Worm (Caenorhabditis elegans) whole organism, L4 larva: ENCODE data around the gene Y39E4B.6.

Experiments
- D1046.2 ChIP-seq: fragments of 200-800 bp; sonication (Bioruptor generic); IDR thresholded peaks from 2 replicates; pipeline ENCODE4 v1.3.6; 2022; ENCODE audit warnings: missing genetic modification characterization, missing compliant biosample characterization
- F37D6.2 ChIP-seq: sonication (generic microtip); optimal IDR thresholded peaks from 2 replicates; lab custom pipeline; 2016; ENCODE audit warnings: mild to moderate bottlenecking, missing genetic modification characterization, missing compliant biosample characterization
- T20F7.1 ChIP-seq: fragments of 200-800 bp; sonication (Bioruptor generic); optimal IDR thresholded peaks from 2 replicates; lab custom pipeline; 2018; ENCODE audit warnings: mild to moderate bottlenecking, missing genetic modification characterization, missing compliant biosample characterization
- T26A8.4 ChIP-seq: fragments of 200-800 bp; sonication (Bioruptor generic); IDR thresholded peaks from 2 replicates; pipeline ENCODE4 v1.3.6; 2022; ENCODE audit warnings: missing genetic modification characterization, missing compliant biosample characterization
- Y75B8A.6 ChIP-seq: fragments of 200-800 bp; sonication (Bioruptor generic); IDR thresholded peaks from 2 replicates; pipeline ENCODE4 v1.3.6; 2022; ENCODE audit warnings: missing genetic modification reagents, missing genetic modification characterization, missing compliant biosample characterization
- ZK337.2 ChIP-seq: fragments of 200-800 bp; sonication (Bioruptor generic); IDR thresholded peaks from 2 replicates; pipeline ENCODE4 v1.3.6; 2022; ENCODE audit warnings: missing genetic modification reagents, missing genetic modification characterization, missing compliant biosample characterization
- aha-1 ChIP-seq: fragments of 150-350 bp; peaks from one replicate; lab custom pipeline; 2014; ENCODE audit warnings: missing biosample characterization, missing genetic modification characterization
- aly-2 ChIP-seq: sonication (generic microtip); optimal IDR thresholded peaks from 2 replicates; lab custom pipeline; 2018; ENCODE audit warnings: missing biosample characterization, missing genetic modification characterization
- ama-1 ChIP-seq: fragments of 150-350 bp; optimal IDR thresholded peaks from 2 replicates; lab custom pipeline; 2014; ENCODE audit warnings: inconsistent platforms, mixed read lengths
- arid-1 ChIP-seq: fragments of 200-800 bp; sonication (Bioruptor generic); conservative IDR thresholded peaks from 2 replicates; pipeline ENCODE4 v1.3.6; 2022; ENCODE audit warnings: missing genetic modification reagents, missing genetic modification characterization, missing compliant biosample characterization
- ceh-20 ChIP-seq: fragments of 200-800 bp; sonication (Bioruptor generic); IDR thresholded peaks from 2 replicates; pipeline ENCODE4 v1.3.6; 2022; ENCODE audit warnings: missing genetic modification reagents, missing genetic modification characterization, missing compliant biosample characterization
- ceh-32 ChIP-seq: sonication (generic microtip); optimal IDR thresholded peaks from 2 replicates; lab custom pipeline; 2016; ENCODE audit warnings: mild to moderate bottlenecking, missing genetic modification characterization, missing compliant biosample characterization; ENCODE audit not compliant: poor library complexity
- cey-2 ChIP-seq: sonication (generic microtip); optimal IDR thresholded peaks from 3 replicates; lab custom pipeline; 2017; ENCODE audit warnings: missing genetic modification characterization, mild to moderate bottlenecking, missing compliant biosample characterization, antibody characterized with exemption, borderline replicate concordance; ENCODE audit not compliant: insufficient read depth
- ctbp-1 ChIP-seq: fragments of 200-800 bp; sonication (Bioruptor generic); IDR thresholded peaks from 2 replicates; pipeline ENCODE4 v1.3.6; 2022; ENCODE audit warnings: missing genetic modification reagents, missing genetic modification characterization, missing compliant biosample characterization
- daf-12 ChIP-seq: fragments of 150-350 bp; optimal IDR thresholded peaks from 2 replicates; lab custom pipeline; 2014; ENCODE audit warnings: missing biosample characterization, missing genetic modification reagents, missing genetic modification characterization
- dmd-8 ChIP-seq: fragments of 200-800 bp; sonication (Bioruptor generic); IDR thresholded peaks from 2 replicates; pipeline ENCODE4 v1.3.6; 2022; ENCODE audit warnings: missing genetic modification characterization, missing compliant biosample characterization
- dmd-9 ChIP-seq: fragments of 200-800 bp; sonication (Bioruptor generic); IDR thresholded peaks from 2 replicates; pipeline ENCODE4 v1.3.6; 2022; ENCODE audit warnings: missing genetic modification reagents, missing genetic modification characterization, missing compliant biosample characterization
- dpl-1 ChIP-seq: fragments of 150-350 bp; optimal IDR thresholded peaks from 2 replicates; lab custom pipeline; 2014; ENCODE audit warnings: missing biosample characterization, missing genetic modification reagents, missing genetic modification characterization
- duxl-1 ChIP-seq: sonication (generic microtip); optimal IDR thresholded peaks from 2 replicates; lab custom pipeline; 2016; ENCODE audit warnings: mild to moderate bottlenecking, missing genetic modification characterization, moderate library complexity, missing compliant biosample characterization; ENCODE audit not compliant: poor library complexity
- egl-27 ChIP-seq: sonication (generic microtip); optimal IDR thresholded peaks from 3 replicates; lab custom pipeline; 2017; ENCODE audit warnings: missing biosample characterization, missing genetic modification reagents, missing genetic modification characterization
- egl-43 ChIP-seq: fragments of 200-800 bp; sonication (Bioruptor generic); IDR thresholded peaks from 2 replicates; pipeline ENCODE4 v1.3.6; 2022; ENCODE audit warnings: missing genetic modification reagents, missing genetic modification characterization, missing compliant biosample characterization
- gei-8 ChIP-seq: fragments of 200-800 bp; sonication (Bioruptor generic); optimal IDR thresholded peaks from 2 replicates; lab custom pipeline; 2018; ENCODE audit warnings: mild to moderate bottlenecking, missing genetic modification characterization, missing compliant biosample characterization
- hif-1 ChIP-seq, 2 experiments: sonication (generic microtip); optimal IDR thresholded peaks; 2 replicates each; lab custom pipeline; 2016 to 2017; ENCODE audit warnings: missing compliant biosample characterization in 2 of 2, missing genetic modification characterization in 2 of 2, missing genetic modification reagents in 2 of 2, missing genotype in 2 of 2, mild to moderate bottlenecking in 1 of 2
- hlh-11 ChIP-seq: fragments of 200-800 bp; sonication (Bioruptor generic); optimal IDR thresholded peaks from 2 replicates; lab custom pipeline; 2018; ENCODE audit warnings: mild to moderate bottlenecking, missing genetic modification characterization, missing compliant biosample characterization
- hlh-30 ChIP-seq: sonication (generic microtip); optimal IDR thresholded peaks from 2 replicates; lab custom pipeline; 2017; ENCODE audit warnings: antibody characterized with exemption, mild to moderate bottlenecking, missing genetic modification characterization, missing compliant biosample characterization; ENCODE audit not compliant: insufficient read depth
- lim-7 ChIP-seq: fragments of 200-800 bp; sonication (Bioruptor generic); IDR thresholded peaks from 2 replicates; pipeline ENCODE4 v1.3.6; 2022; ENCODE audit warnings: missing genetic modification characterization, missing compliant biosample characterization
- lin-29 ChIP-seq: fragments of 200-800 bp; sonication (Bioruptor generic); IDR thresholded peaks from 2 replicates; pipeline ENCODE4 v1.3.6; 2022; ENCODE audit warnings: missing genetic modification reagents, missing genetic modification characterization, missing compliant biosample characterization
- lin-38 ChIP-seq: fragments of 200-800 bp; sonication (Bioruptor generic); IDR thresholded peaks from 2 replicates; pipeline ENCODE4 v1.3.6; 2022; ENCODE audit warnings: missing genetic modification reagents, missing genetic modification characterization, missing compliant biosample characterization
- lsy-2 ChIP-seq, 2 experiments: fragments of 150-350 bp in 1 of 2; sonication (generic microtip) in 1 of 2; optimal IDR thresholded peaks; 2 replicates each; lab custom pipeline; 2014 to 2017; ENCODE audit warnings: missing biosample characterization in 2 of 2, missing genetic modification characterization in 2 of 2
- mdl-1 ChIP-seq, 2 experiments: fragments of 150-350 bp in 1 of 2; sonication (generic microtip) in 1 of 2; optimal IDR thresholded peaks; 2 replicates each; lab custom pipeline; 2014 to 2017; ENCODE audit warnings: missing biosample characterization in 2 of 2, missing genetic modification characterization in 2 of 2
- mdt-29 ChIP-seq: fragments of 200-800 bp; sonication (Bioruptor generic); IDR thresholded peaks from 2 replicates; pipeline ENCODE4 v1.3.6; 2022; ENCODE audit warnings: missing genetic modification reagents, missing genetic modification characterization, missing compliant biosample characterization
- mep-1 ChIP-seq: fragments of 150-350 bp; sonication (generic microtip); optimal IDR thresholded peaks from 3 replicates; lab custom pipeline; 2014; ENCODE audit warnings: missing biosample characterization, missing genetic modification characterization
- nhr-11 ChIP-seq: fragments of 150-350 bp; optimal IDR thresholded peaks from 2 replicates; lab custom pipeline; 2014; ENCODE audit warnings: missing biosample characterization, missing genetic modification characterization
- nhr-237 ChIP-seq: sonication (generic microtip); optimal IDR thresholded peaks from 2 replicates; lab custom pipeline; 2017; ENCODE audit warnings: missing biosample characterization, missing genetic modification characterization
- nhr-42 ChIP-seq: fragments of 200-800 bp; sonication (Bioruptor generic); IDR thresholded peaks from 2 replicates; pipeline ENCODE4 v1.3.6; 2022; ENCODE audit warnings: missing genetic modification characterization, missing compliant biosample characterization
- nhr-48 ChIP-seq: sonication (generic microtip); optimal IDR thresholded peaks from 2 replicates; lab custom pipeline; 2016; ENCODE audit warnings: mild to moderate bottlenecking, missing genetic modification characterization, missing compliant biosample characterization
- nhr-76 ChIP-seq: fragments of 150-350 bp; optimal IDR thresholded peaks from 2 replicates; lab custom pipeline; 2014; ENCODE audit warnings: missing biosample characterization, missing genetic modification characterization
- php-3 ChIP-seq: fragments of 200-800 bp; sonication (Bioruptor generic); IDR thresholded peaks from 2 replicates; pipeline ENCODE4 v1.3.6; 2022; ENCODE audit warnings: missing genetic modification reagents, missing genetic modification characterization, missing compliant biosample characterization
- pqm-1 ChIP-seq: sonication (generic microtip); optimal IDR thresholded peaks from 2 replicates; lab custom pipeline; 2017; ENCODE audit warnings: missing biosample characterization, missing genetic modification characterization
- rbr-2 ChIP-seq: sonication (generic microtip); optimal IDR thresholded peaks from 2 replicates; lab custom pipeline; 2016; ENCODE audit warnings: missing genotype, missing genetic modification characterization, missing compliant biosample characterization
- sdz-12 ChIP-seq: fragments of 200-800 bp; sonication (Bioruptor generic); optimal IDR thresholded peaks from 2 replicates; lab custom pipeline; 2018; ENCODE audit warnings: mild to moderate bottlenecking, missing genetic modification characterization, missing compliant biosample characterization
- snpc-1.2 ChIP-seq: fragments of 200-800 bp; sonication (Bioruptor generic); IDR thresholded peaks from 2 replicates; pipeline ENCODE4 v1.3.6; 2022; ENCODE audit warnings: missing genetic modification reagents, missing genetic modification characterization, missing compliant biosample characterization
- snpc-4 ChIP-seq: fragments of 150-350 bp; optimal IDR thresholded peaks from 2 replicates; lab custom pipeline; 2014; ENCODE audit warnings: missing biosample characterization, missing genetic modification characterization
- tag-97 ChIP-seq: fragments of 200-800 bp; sonication (Bioruptor generic); IDR thresholded peaks from 2 replicates; pipeline ENCODE4 v1.3.6; 2022; ENCODE audit warnings: missing genetic modification characterization, missing compliant biosample characterization
- tra-1 ChIP-seq: fragments of 200-800 bp; sonication (Bioruptor generic); IDR thresholded peaks from 2 replicates; pipeline ENCODE4 v1.3.6; 2022; ENCODE audit warnings: missing genetic modification reagents, missing genetic modification characterization, missing compliant biosample characterization
- unc-130 ChIP-seq: sonication (generic microtip); optimal IDR thresholded peaks from 2 replicates; lab custom pipeline; 2016; ENCODE audit warnings: missing genetic modification reagents, missing genetic modification characterization, missing compliant biosample characterization
- unc-62 ChIP-seq, 3 experiments: fragments of 150-350 bp in 1 of 3; sonication (generic microtip); optimal IDR thresholded peaks in 2 of 3; peaks in 1 of 3; 1 replicate in 1 of 3; 2 replicates in 2 of 3; lab custom pipeline; 2014 to 2017; ENCODE audit warnings: missing biosample characterization in 3 of 3, missing genetic modification characterization in 3 of 3, missing genetic modification reagents in 3 of 3, missing genotype in 1 of 3
- zfp-2 ChIP-seq: sonication (generic microtip); optimal IDR thresholded peaks from 2 replicates; lab custom pipeline; 2016; ENCODE audit warnings: mild to moderate bottlenecking, missing genetic modification characterization, missing compliant biosample characterization
- ztf-7 ChIP-seq: fragments of 150-350 bp; optimal IDR thresholded peaks from 2 replicates; lab custom pipeline; 2014; ENCODE audit warnings: missing biosample characterization, missing genetic modification characterization

The Y39E4B.6 gene

ce11 chrIII:13070548-13071050 is at the start of gene Y39E4B.6:
TSS of gene Y39E4B.6 (plus strand) at chrIII:13070756.
- TF ChIP-seq gei-8 = peak; percentile 76
- peak; percentile 98 for TF ChIP-seq ama-1 (lab: Kevin White, UChicago)
- peak; percentile 86 for TF ChIP-seq dmd-9 (GFP tag; lab: Robert Waterston, UW)
- peak; percentile 84 for TF ChIP-seq zfp-2 (tag; lab: Kevin White, UChicago)
- TF ChIP-seq Y75B8A.6 (GFP tag; lab: Robert Waterston, UW) = no peak
- TF ChIP-seq snpc-4 (tag; lab: Kevin White, UChicago) = peak; percentile 64
- TF ChIP-seq unc-62 (GFP tag; optimal IDR thresholded peaks at IDR 0.05 in 1 of 2; lab: Kevin White, UChicago) = peak in 1 of 2 experiments; percentile 100
- TF ChIP-seq unc-62 (tag; optimal IDR thresholded peaks at IDR 0.05; lab: Kevin White, UChicago) = no peak
- peak; percentile 99 for TF ChIP-seq aha-1 (tag; lab: Kevin White, UChicago)
- TF ChIP-seq hlh-11 = peak; percentile 98
- peak; percentile 75 for TF ChIP-seq dpl-1
- TF ChIP-seq ceh-32 (tag; lab: Kevin White, UChicago) = no peak
- TF ChIP-seq unc-130 (GFP tag; lab: Kevin White, UChicago) = peak; percentile 28
- TF ChIP-seq mep-1 (tag; lab: Kevin White, UChicago) = peak; percentile 98
- peak; percentile 96 for TF ChIP-seq nhr-11 (tag; lab: Kevin White, UChicago)
- no peak for TF ChIP-seq daf-12
- peak; percentile 62; the same call in 1 of the 2 replicates for TF ChIP-seq lim-7
- TF ChIP-seq egl-43 = peak; percentile 90
- TF ChIP-seq F37D6.2 (tag; lab: Kevin White, UChicago) = peak; percentile 95
- peak; percentile 71; the same call in 1 of the 2 replicates for TF ChIP-seq arid-1 (GFP tag; lab: Robert Waterston, UW)
- peak; percentile 36 for TF ChIP-seq sdz-12 (GFP tag; lab: Kevin White, UChicago)
- peak; percentile 94 for TF ChIP-seq hlh-30 (tag; lab: Kevin White, UChicago)
- TF ChIP-seq egl-27 (tag; lab: Kevin White, UChicago) = no peak
- peak; percentile 86 for TF ChIP-seq nhr-48 (tag; lab: Kevin White, UChicago)
- peak; percentile 30; the same call in 1 of the 2 replicates for TF ChIP-seq snpc-1.2
- TF ChIP-seq hif-1 (tag; optimal IDR thresholded peaks at IDR 0.05; lab: Kevin White, UChicago) = peak; percentile 35 to 97
- TF ChIP-seq T20F7.1 = peak; percentile 90
- peak; percentile 26 for TF ChIP-seq nhr-76
- peak; percentile 57 for TF ChIP-seq nhr-237 (tag; lab: Kevin White, UChicago)
- peak; percentile 10 for TF ChIP-seq pqm-1
- peak; percentile 98 for TF ChIP-seq ctbp-1 (GFP tag; lab: Robert Waterston, UW)
- TF ChIP-seq rbr-2 (tag; lab: Kevin White, UChicago) = peak; percentile 98
- peak; percentile 95 for TF ChIP-seq tra-1 (GFP tag; lab: Robert Waterston, UW)
- TF ChIP-seq aly-2 (tag; lab: Kevin White, UChicago) = no peak
- 0 out of 2 replicates have a peak, but pooled peaks have one; percentile 37 for TF ChIP-seq php-3 (GFP tag; lab: Robert Waterston, UW)
- peak; percentile 88 to 91 for TF ChIP-seq lsy-2 (tag; optimal IDR thresholded peaks at IDR 0.05; lab: Kevin White, UChicago)
- peak; percentile 94 for TF ChIP-seq nhr-42 (GFP tag; lab: Robert Waterston, UW)
- TF ChIP-seq ztf-7 (tag; lab: Kevin White, UChicago) = no peak
- no peak for TF ChIP-seq tag-97 (GFP tag; lab: Robert Waterston, UW)
- peak; percentile 90 for TF ChIP-seq mdt-29 (GFP tag; lab: Robert Waterston, UW)
- 0 out of 2 replicates have a peak, but pooled peaks have one; percentile 50 for TF ChIP-seq dmd-8
- no peak for TF ChIP-seq ZK337.2 (GFP tag; lab: Robert Waterston, UW)
- peak; percentile 89 for TF ChIP-seq T26A8.4 (GFP tag; lab: Robert Waterston, UW)
- peak; percentile 11 for TF ChIP-seq duxl-1 (tag; lab: Kevin White, UChicago)
- TF ChIP-seq cey-2 (tag; lab: Kevin White, UChicago) = no peak
- peak; percentile 73 for TF ChIP-seq lin-29
- TF ChIP-seq D1046.2 = peak; percentile 76; the same call in 1 of the 2 replicates
- TF ChIP-seq mdl-1 (tag; optimal IDR thresholded peaks at IDR 0.05; lab: Kevin White, UChicago) = peak; percentile 89 to 94
- TF ChIP-seq ceh-20 (GFP tag; lab: Robert Waterston, UW) = peak; percentile 97
- TF ChIP-seq lin-38 (GFP tag; lab: Robert Waterston, UW) = peak; percentile 81
